Fruit fly (Drosophila melanogaster) whole organism, embryonic: Measurements from ENCODE around the gene vas.
A peak's percentile ranks its signal among the peaks of the same experiment; 100 is the strongest.

Experiments
- ATbp ChIP-seq: fragments of 200-800 bp; sonication (Bioruptor generic); optimal IDR thresholded peaks from 2 replicates; lab custom pipeline; 2017; ENCODE audit warnings: missing biosample characterization, mild to moderate bottlenecking, missing genetic modification characterization, missing genetic modification reagents
- Abd-B ChIP-seq: fragments of 200-800 bp; sonication (Bioruptor generic); optimal IDR thresholded peaks from 2 replicates; lab custom pipeline; 2018; ENCODE audit warnings: missing biosample characterization, mild to moderate bottlenecking, missing genetic modification characterization, moderate library complexity
- Bdp1 ChIP-seq: fragments of 200-800 bp; sonication (Bioruptor generic); optimal IDR thresholded peaks from 3 replicates; lab custom pipeline; 2016; ENCODE audit warnings: missing biosample characterization, missing genetic modification characterization
- BtbVII ChIP-seq: fragments of 200-800 bp; sonication (Bioruptor generic); optimal IDR thresholded peaks from 3 replicates; lab custom pipeline; 2017; ENCODE audit warnings: missing biosample characterization, mild to moderate bottlenecking, missing genetic modification characterization
- C15 ChIP-seq: fragments of 200-800 bp; sonication (Bioruptor generic); IDR thresholded peaks from 3 replicates; pipeline ENCODE4 v1.3.6; 2022; ENCODE audit warnings: missing biosample characterization, missing genetic modification characterization
- CG11695 ChIP-seq: fragments of 200-800 bp; sonication (Bioruptor generic); IDR thresholded peaks from 3 replicates; pipeline ENCODE4 v1.3.6; 2022; ENCODE audit warnings: missing biosample characterization, missing genetic modification characterization
- CG13123 ChIP-seq: fragments of 200-800 bp; sonication (Bioruptor generic); optimal IDR thresholded peaks from 2 replicates; lab custom pipeline; 2016; ENCODE audit warnings: missing biosample characterization, missing genetic modification characterization
- CG13894 ChIP-seq: fragments of 200-800 bp; sonication (Bioruptor generic); optimal IDR thresholded peaks from 3 replicates; lab custom pipeline; 2018; ENCODE audit warnings: missing biosample characterization, mild to moderate bottlenecking, missing genetic modification characterization, moderate library complexity
- CG14667 ChIP-seq: fragments of 200-800 bp; sonication (Bioruptor generic); IDR thresholded peaks from 2 replicates; pipeline ENCODE4 v1.3.6; 2022; ENCODE audit warnings: missing biosample characterization, missing genetic modification characterization
- CG15479 ChIP-seq: fragments of 200-800 bp; sonication (Bioruptor generic); optimal IDR thresholded peaks from 3 replicates; lab custom pipeline; 2019; ENCODE audit warnings: missing biosample characterization, mild to moderate bottlenecking, missing genetic modification characterization, moderate library complexity
- CG15514 ChIP-seq: fragments of 200-800 bp; sonication (Bioruptor generic); optimal IDR thresholded peaks from 3 replicates; lab custom pipeline; 2017; ENCODE audit warnings: missing biosample characterization, missing genetic modification characterization, mild to moderate bottlenecking, moderate library complexity, missing genetic modification reagents
- CG16779 ChIP-seq: fragments of 200-800 bp; sonication (Bioruptor generic); IDR thresholded peaks from 2 replicates; pipeline ENCODE4 v1.3.6; 2022; ENCODE audit warnings: missing biosample characterization, missing genetic modification characterization
- CG17912 ChIP-seq: fragments of 200-800 bp; sonication (Bioruptor generic); optimal IDR thresholded peaks from 2 replicates; lab custom pipeline; 2018; ENCODE audit warnings: missing biosample characterization, mild to moderate bottlenecking, missing genetic modification characterization
- CG2116 ChIP-seq: fragments of 200-800 bp; sonication (Bioruptor generic); optimal IDR thresholded peaks from 3 replicates; lab custom pipeline; 2018; ENCODE audit warnings: missing biosample characterization, mild to moderate bottlenecking, missing genetic modification characterization
- CG32772 ChIP-seq: fragments of 200-800 bp; sonication (Bioruptor generic); IDR thresholded peaks from 2 replicates; pipeline ENCODE4 v1.3.6; 2022; ENCODE audit warnings: missing biosample characterization, missing genetic modification characterization
- CG5245 ChIP-seq: fragments of 200-800 bp; sonication (Bioruptor generic); optimal IDR thresholded peaks from 3 replicates; lab custom pipeline; 2016; ENCODE audit warnings: missing biosample characterization, missing genetic modification characterization
- CG6254 ChIP-seq: fragments of 200-800 bp; sonication (Bioruptor generic); optimal IDR thresholded peaks from 3 replicates; lab custom pipeline; 2017; ENCODE audit warnings: mild to moderate bottlenecking, missing biosample characterization, missing genetic modification reagents, missing genetic modification characterization
- CG6272 ChIP-seq: fragments of 200-800 bp; sonication (Bioruptor generic); IDR thresholded peaks from 2 replicates; pipeline ENCODE4 v1.3.6; 2022; ENCODE audit warnings: missing biosample characterization, missing genetic modification characterization
- CG6765 ChIP-seq: fragments of 200-800 bp; sonication (Bioruptor generic); optimal IDR thresholded peaks from 3 replicates; lab custom pipeline; 2017; ENCODE audit warnings: missing biosample characterization, mild to moderate bottlenecking, missing genetic modification characterization
- CG7556 ChIP-seq: fragments of 200-800 bp; sonication (Bioruptor generic); optimal IDR thresholded peaks from 2 replicates; lab custom pipeline; 2017; ENCODE audit warnings: missing biosample characterization, mild to moderate bottlenecking, missing genetic modification characterization
- CG7745 ChIP-seq: fragments of 200-800 bp; sonication (Bioruptor generic); optimal IDR thresholded peaks from 2 replicates; lab custom pipeline; 2018; ENCODE audit warnings: missing biosample characterization, mild to moderate bottlenecking, missing genetic modification characterization, moderate library complexity
- CG7928 ChIP-seq: fragments of 200-800 bp; sonication (Bioruptor generic); optimal IDR thresholded peaks from 2 replicates; lab custom pipeline; 2017; ENCODE audit warnings: missing biosample characterization, mild to moderate bottlenecking, missing genetic modification characterization
- CG7963 ChIP-seq: fragments of 200-800 bp; sonication (Bioruptor generic); IDR thresholded peaks from 3 replicates; pipeline ENCODE4 v1.3.6; 2022; ENCODE audit warnings: missing biosample characterization, missing genetic modification characterization; ENCODE audit not compliant: partially characterized antibody
- CG8089 ChIP-seq: fragments of 200-800 bp; sonication (Bioruptor generic); optimal IDR thresholded peaks from 3 replicates; lab custom pipeline; 2016; ENCODE audit warnings: missing biosample characterization, missing genetic modification characterization
- CG8388 ChIP-seq: fragments of 200-800 bp; sonication (Bioruptor generic); optimal IDR thresholded peaks from 2 replicates; lab custom pipeline; 2019; ENCODE audit warnings: missing biosample characterization, mild to moderate bottlenecking, missing genetic modification characterization, moderate library complexity
- CG8944 ChIP-seq: fragments of 200-800 bp; sonication (Bioruptor generic); optimal IDR thresholded peaks from 3 replicates; lab custom pipeline; 2016; ENCODE audit warnings: missing biosample characterization, missing genetic modification characterization
- CkIIα-i1 ChIP-seq: fragments of 200-800 bp; sonication (Bioruptor generic); IDR thresholded peaks from 2 replicates; pipeline ENCODE4 v1.3.6; 2022; ENCODE audit warnings: missing biosample characterization, missing genetic modification characterization
- D19A ChIP-seq: fragments of 200-800 bp; optimal IDR thresholded peaks from 3 replicates; lab custom pipeline; 2019; ENCODE audit warnings: missing biosample characterization, mild to moderate bottlenecking, missing genetic modification characterization, moderate library complexity
- ERR ChIP-seq: fragments of 200-800 bp; sonication (Bioruptor generic); optimal IDR thresholded peaks from 2 replicates; lab custom pipeline; 2016; ENCODE audit warnings: missing biosample characterization, missing genetic modification characterization
- GATAe ChIP-seq: fragments of 200-800 bp; sonication (Bioruptor generic); conservative IDR thresholded peaks from 2 replicates; pipeline ENCODE4 v1.3.6; 2022; ENCODE audit warnings: missing biosample characterization, missing genetic modification characterization
- HmgD ChIP-seq: fragments of 200-800 bp; sonication (Bioruptor generic); optimal IDR thresholded peaks from 3 replicates; lab custom pipeline; 2016; ENCODE audit warnings: missing biosample characterization, missing genetic modification characterization
- Hr39 ChIP-seq: fragments of >200 bp; optimal IDR thresholded peaks from 2 replicates; lab custom pipeline; 2017
- Meics ChIP-seq: fragments of 200-800 bp; sonication (Bioruptor generic); optimal IDR thresholded peaks from 2 replicates; lab custom pipeline; 2017; ENCODE audit warnings: missing biosample characterization, mild to moderate bottlenecking, missing genetic modification characterization
- PHDP ChIP-seq: fragments of 200-800 bp; sonication (Bioruptor generic); optimal IDR thresholded peaks from 3 replicates; lab custom pipeline; 2018; ENCODE audit warnings: missing biosample characterization, mild to moderate bottlenecking, missing genetic modification characterization, moderate library complexity
- Sox102F ChIP-seq: fragments of 200-800 bp; sonication (Bioruptor generic); optimal IDR thresholded peaks from 2 replicates; lab custom pipeline; 2018; ENCODE audit warnings: missing biosample characterization, mild to moderate bottlenecking, missing genetic modification characterization, moderate library complexity
- Xbp1 ChIP-seq: fragments of 200-800 bp; sonication (Bioruptor generic); optimal IDR thresholded peaks from 3 replicates; lab custom pipeline; 2016; ENCODE audit warnings: missing biosample characterization, mild to moderate bottlenecking, missing genetic modification characterization
- amos ChIP-seq: fragments of 200-800 bp; sonication (Bioruptor generic); IDR thresholded peaks from 2 replicates; pipeline ENCODE4 v1.3.6; 2022; ENCODE audit warnings: missing biosample characterization, missing genetic modification characterization; ENCODE audit not compliant: partially characterized antibody
- ara ChIP-seq: fragments of 200-800 bp; sonication (Bioruptor generic); IDR thresholded peaks from 2 replicates; pipeline ENCODE4 v1.3.6; 2022; ENCODE audit warnings: missing biosample characterization, missing genetic modification characterization
- bcd ChIP-seq: fragments of 200-800 bp; sonication (Bioruptor generic); optimal IDR thresholded peaks from 2 replicates; lab custom pipeline; 2017; ENCODE audit warnings: missing biosample characterization, mild to moderate bottlenecking, missing genetic modification characterization
- bigmax ChIP-seq: fragments of 200-800 bp; sonication (Bioruptor generic); optimal IDR thresholded peaks from 2 replicates; lab custom pipeline; 2018; ENCODE audit warnings: missing biosample characterization, mild to moderate bottlenecking, missing genetic modification characterization
- cas ChIP-seq: fragments of 200-800 bp; sonication (Bioruptor generic); IDR thresholded peaks from 2 replicates; pipeline ENCODE4 v1.3.6; 2022; ENCODE audit warnings: missing biosample characterization, missing genetic modification characterization
- chinmo ChIP-seq: fragments of 200-800 bp; sonication (Bioruptor generic); IDR thresholded peaks from 4 replicates; pipeline ENCODE4 v1.3.6; 2022; ENCODE audit warnings: missing biosample characterization, missing genetic modification characterization; ENCODE audit not compliant: partially characterized antibody
- dysf ChIP-seq: fragments of 200-800 bp; sonication (Bioruptor generic); IDR thresholded peaks from 3 replicates; pipeline ENCODE4 v1.3.6; 2022; ENCODE audit warnings: missing biosample characterization, missing genetic modification characterization
- en ChIP-seq: fragments of 200-800 bp; sonication (Bioruptor generic); optimal IDR thresholded peaks from 2 replicates; lab custom pipeline; 2016; ENCODE audit warnings: missing biosample characterization, missing genetic modification characterization
- eve ChIP-seq, 2 experiments: fragments of >200 bp; optimal IDR thresholded peaks; 2 replicates each; lab custom pipeline; 2017; ENCODE audit warnings: missing biosample characterization in 2 of 2, missing genetic modification characterization in 2 of 2
- h ChIP-seq: fragments of >200 bp; optimal IDR thresholded peaks from 2 replicates; lab custom pipeline; 2017
- nom ChIP-seq: fragments of 200-800 bp; sonication (Bioruptor generic); optimal IDR thresholded peaks from 2 replicates; lab custom pipeline; 2017; ENCODE audit warnings: missing biosample characterization, missing genetic modification characterization, mild to moderate bottlenecking, moderate library complexity, missing genetic modification reagents
- seq ChIP-seq: fragments of 200-800 bp; sonication (Bioruptor generic); IDR thresholded peaks from 2 replicates; pipeline ENCODE4 v1.3.6; 2022; ENCODE audit warnings: missing biosample characterization, missing genetic modification characterization
- trem ChIP-seq: fragments of 200-800 bp; optimal IDR thresholded peaks from 3 replicates; lab custom pipeline; 2019; ENCODE audit warnings: missing biosample characterization, mild to moderate bottlenecking, missing genetic modification characterization, moderate library complexity
- trh ChIP-seq: fragments of 200-800 bp; sonication (Bioruptor generic); optimal IDR thresholded peaks from 2 replicates; lab custom pipeline; 2016; ENCODE audit warnings: missing biosample characterization, missing genetic modification characterization

Gene vas

dm6 chr2L:15056359-15057220 lies 4.9 kb upstream of the vas start (continued):
- TF ChIP-seq D19A (tag; lab: Kevin White, UChicago) (peak; percentile 71), CG13894 (tag; lab: Kevin White, UChicago) (no peak), trh (GFP tag; lab: Kevin White, UChicago) (peak; percentile 54), CG13123 (GFP tag; lab: Kevin White, UChicago) (peak; percentile 44), CG8089 (no peak), ERR (GFP tag; lab: Kevin White, UChicago) (no peak), amos (GFP tag; lab: Robert Waterston, UW) (no peak), CG7963 (no peak), CG5245 (GFP tag; lab: Kevin White, UChicago) (peak; percentile 75), GATAe (no peak), HmgD (no peak), bigmax (GFP tag; lab: Kevin White, UChicago) (no peak), CG6254 (GFP tag; lab: Kevin White, UChicago) (peak; percentile 64), CG8944 (GFP tag; lab: Kevin White, UChicago) (no peak), trem (tag; lab: Kevin White, UChicago) (peak; percentile 57), bcd (GFP tag; lab: Kevin White, UChicago) (peak; percentile 79), CG15479 (GFP tag; lab: Kevin White, UChicago) (peak; percentile 35), Hr39 (no peak), dysf (GFP tag; lab: Robert Waterston, UW) (peak; percentile 78; the same call in 2 of the 3 replicates), Xbp1 (GFP tag; lab: Kevin White, UChicago) (peak; percentile 73), CG6765 (peak; percentile 51), CG17912 (no peak), CG7556 (GFP tag; lab: Kevin White, UChicago) (peak; percentile 89), CG14667 (GFP tag; lab: Robert Waterston, UW) (no peak; the same call in 1 of the 2 replicates), Sox102F (peak; percentile 80), CG6272 (GFP tag; lab: Robert Waterston, UW) (no peak), CG16779 (GFP tag; lab: Robert Waterston, UW) (no peak), CG2116 (GFP tag; lab: Kevin White, UChicago) (peak; percentile 26), CG11695 (GFP tag; lab: Robert Waterston, UW) (peak; percentile 84), Abd-B (GFP tag; lab: Kevin White, UChicago) (peak; percentile 31), CkIIα-i1 (no peak), ATbp (peak; percentile 65), Meics (peak; percentile 74), ara (peak; percentile 67), cas (no peak), Bdp1 (GFP tag; lab: Kevin White, UChicago) (no peak), CG8388 (GFP tag; lab: Kevin White, UChicago) (peak; percentile 69), seq (peak; percentile 52), C15 (GFP tag; lab: Robert Waterston, UW) (no peak), nom (peak; percentile 75), h (no peak), en (GFP tag; lab: Kevin White, UChicago) (no peak), eve (GFP tag; optimal IDR thresholded peaks at IDR 0.05; lab: Kevin White, UChicago) (peak in 1 of 2 experiments; percentile 88), PHDP (peak; percentile 77), CG7745 (tag; lab: Kevin White, UChicago) (no peak), CG7928 (GFP tag; lab: Kevin White, UChicago) (no peak), chinmo (GFP tag; lab: Robert Waterston, UW) (peak; percentile 89), CG15514 (GFP tag; lab: Kevin White, UChicago) (peak; percentile 34), CG32772 (GFP tag; lab: Robert Waterston, UW) (peak; percentile 63), BtbVII (GFP tag; lab: Kevin White, UChicago) (peak; percentile 65)
